Worm (Caenorhabditis elegans): ENCODE measurements around the gene str-135.

str-135 gene

DNA sequence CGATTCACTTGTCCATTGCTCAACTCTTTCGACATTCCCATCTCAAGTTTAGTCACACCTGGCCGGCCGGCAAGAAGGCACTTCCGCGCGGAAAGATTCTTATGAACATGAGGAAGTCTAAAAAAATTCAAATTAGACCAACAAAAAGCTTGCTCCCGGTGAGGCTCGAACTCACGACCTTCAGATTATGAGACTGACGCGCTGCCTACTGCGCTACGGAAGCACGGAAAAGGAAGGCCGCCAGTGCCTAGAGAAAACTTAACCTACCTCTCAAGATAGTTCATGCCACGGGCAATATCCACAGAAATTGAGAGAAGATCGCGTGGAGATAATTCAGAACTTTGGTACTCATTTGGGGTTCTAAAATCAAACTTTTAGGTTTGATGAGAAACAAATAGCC, 50.6 kb downstream of the str-135 start:
- TF ChIP-seq snpc-4 (GFP tag; optimal IDR thresholded peaks at IDR 0.05) (peak; percentile 41), snpc-4 (tag; optimal IDR thresholded peaks at IDR 0.05) (peak; percentile 68 to 92 (median 80)), mes-4 (tag; optimal IDR thresholded peaks at IDR 0.05) (peak; percentile 23), lsl-1 (GFP tag; optimal IDR thresholded peaks at IDR 0.05) (peak; percentile 0), snpc-1.1 (tag; optimal IDR thresholded peaks at IDR 0.05; ENCODE audit: insufficient read depth) (peak; percentile 53), die-1 (tag; optimal IDR thresholded peaks at IDR 0.05) (peak; percentile 56), lin-26 (GFP tag; IDR thresholded peaks at IDR 0.05) (peak; percentile 74), ceh-40 (GFP tag; IDR thresholded peaks at IDR 0.05) (0 out of 2 replicates have a peak, but pooled peaks have one; percentile 41), lin-35 (GFP tag; optimal IDR thresholded peaks at IDR 0.05) (no peak), cebp-2 (GFP tag; IDR thresholded peaks at IDR 0.05) (no peak), zim-3 (tag; optimal IDR thresholded peaks at IDR 0.05) (peak; percentile 33), ZK185.1 (tag; optimal IDR thresholded peaks at IDR 0.05; ENCODE audit: poor library complexity, severe bottlenecking) (peak; percentile 65), madf-6 (GFP tag; IDR thresholded peaks at IDR 0.05) (peak; percentile 53; the same call in 1 of the 2 replicates), ceh-100 (GFP tag; IDR thresholded peaks at IDR 0.05) (peak; percentile 12; the same call in 1 of the 2 replicates), mcd-1 (GFP tag; IDR thresholded peaks at IDR 0.05) (0 out of 2 replicates have a peak, but pooled peaks have one; percentile 25), tbp1 (GFP tag; optimal IDR thresholded peaks at IDR 0.05) (peak; percentile 91), Y67H2A.10 (GFP tag; conservative IDR thresholded peaks at IDR 0.05) (no peak), attf-6 (GFP tag; IDR thresholded peaks at IDR 0.05) (peak; percentile 59; the same call in 1 of the 2 replicates), aptf-3 (GFP tag; IDR thresholded peaks at IDR 0.05) (no peak), Y53G8AR.9 (GFP tag; conservative IDR thresholded peaks at IDR 0.05) (no peak), B0261.1 (tag; optimal IDR thresholded peaks at IDR 0.05) (peak; percentile 69), ztf-18 (tag; optimal IDR thresholded peaks at IDR 0.05) (peak; percentile 26), rpc-1 (optimal IDR thresholded peaks at IDR 0.05) (peak; percentile 59), rpc-1 (tag; optimal IDR thresholded peaks at IDR 0.05) (peak; percentile 79), egl-44 (GFP tag; IDR thresholded peaks at IDR 0.05) (no peak), nhr-179 (tag; optimal IDR thresholded peaks at IDR 0.05) (no peak), lin-40 (tag; optimal IDR thresholded peaks at IDR 0.05) (no peak), hmg-1.2 (GFP tag; IDR thresholded peaks at IDR 0.05) (peak; percentile 50; the same call in 1 of the 2 replicates), pbrm-1 (GFP tag; IDR thresholded peaks at IDR 0.05) (peak; percentile 77), nhr-90 (tag; optimal IDR thresholded peaks at IDR 0.05) (peak; percentile 65), dox-1 (GFP tag; IDR thresholded peaks at IDR 0.05) (peak; percentile 62; the same call in 1 of the 2 replicates), ztf-25 (GFP tag; IDR thresholded peaks at IDR 0.05) (0 out of 2 replicates have a peak, but pooled peaks have one; percentile 46), him-1 (tag; optimal IDR thresholded peaks at IDR 0.05) (peak; percentile 78), K12H6.12 (tag; optimal IDR thresholded peaks at IDR 0.05) (no peak)

Data from whole organism, young adult.